Fruit fly (Drosophila melanogaster) whole organism, embryonic: ENCODE data around the gene Tasp1.

Source experiments
- B-H1 ChIP-seq: fragments of 200-800 bp; sonication (Bioruptor generic); IDR thresholded peaks from 3 replicates; pipeline ENCODE4 v1.3.6; 2022; ENCODE audit warnings: missing biosample characterization, missing genetic modification characterization
- CG12071 ChIP-seq: fragments of 200-800 bp; sonication (Bioruptor generic); optimal IDR thresholded peaks from 3 replicates; lab custom pipeline; 2018; ENCODE audit warnings: missing biosample characterization, mild to moderate bottlenecking, missing genetic modification characterization
- CG12236 ChIP-seq: fragments of 200-800 bp; sonication (Bioruptor generic); optimal IDR thresholded peaks from 2 replicates; lab custom pipeline; 2016; ENCODE audit warnings: missing biosample characterization, missing genetic modification characterization
- CG12299 ChIP-seq: fragments of 200-800 bp; sonication (Bioruptor generic); optimal IDR thresholded peaks from 2 replicates; lab custom pipeline; 2018; ENCODE audit warnings: missing biosample characterization, mild to moderate bottlenecking, missing genetic modification characterization
- CG12659 ChIP-seq: fragments of 200-800 bp; sonication (Bioruptor generic); optimal IDR thresholded peaks from 3 replicates; lab custom pipeline; 2017; ENCODE audit warnings: mild to moderate bottlenecking, missing biosample characterization, missing genetic modification reagents, missing genetic modification characterization
- CG12769 ChIP-seq: fragments of 200-800 bp; sonication (Bioruptor generic); optimal IDR thresholded peaks from 2 replicates; lab custom pipeline; 2019; ENCODE audit warnings: missing biosample characterization, mild to moderate bottlenecking, missing genetic modification characterization, moderate library complexity
- CG14965 ChIP-seq: fragments of 200-800 bp; sonication (Bioruptor generic); optimal IDR thresholded peaks from 2 replicates; lab custom pipeline; 2016; ENCODE audit warnings: missing biosample characterization, missing genetic modification characterization, borderline replicate concordance
- CG17186 ChIP-seq: fragments of 200-800 bp; sonication (Bioruptor generic); optimal IDR thresholded peaks from 3 replicates; lab custom pipeline; 2017; ENCODE audit warnings: missing biosample characterization, missing genetic modification reagents, missing genetic modification characterization
- CG33213 ChIP-seq: fragments of 200-800 bp; sonication (Bioruptor generic); optimal IDR thresholded peaks from 3 replicates; lab custom pipeline; 2016; ENCODE audit warnings: missing biosample characterization, missing genetic modification characterization
- CG3407 ChIP-seq: fragments of 200-800 bp; sonication (Bioruptor generic); optimal IDR thresholded peaks from 2 replicates; lab custom pipeline; 2018; ENCODE audit warnings: missing biosample characterization, mild to moderate bottlenecking, missing genetic modification characterization
- CG34376 ChIP-seq: fragments of 200-800 bp; sonication (Bioruptor generic); optimal IDR thresholded peaks from 2 replicates; lab custom pipeline; 2018; ENCODE audit warnings: missing biosample characterization, mild to moderate bottlenecking, missing genetic modification characterization
- CG4707 ChIP-seq: fragments of 200-800 bp; sonication (Bioruptor generic); optimal IDR thresholded peaks from 2 replicates; lab custom pipeline; 2018; ENCODE audit warnings: missing biosample characterization, mild to moderate bottlenecking, missing genetic modification characterization, moderate library complexity
- CG6272 ChIP-seq: fragments of 200-800 bp; sonication (Bioruptor generic); IDR thresholded peaks from 2 replicates; pipeline ENCODE4 v1.3.6; 2022; ENCODE audit warnings: missing biosample characterization, missing genetic modification characterization
- CG7271 ChIP-seq: fragments of 200-800 bp; sonication (Bioruptor generic); optimal IDR thresholded peaks from 2 replicates; lab custom pipeline; 2018; ENCODE audit warnings: missing biosample characterization, mild to moderate bottlenecking, missing genetic modification characterization, moderate library complexity
- CG8359 ChIP-seq: fragments of 200-800 bp; sonication (Bioruptor generic); optimal IDR thresholded peaks from 2 replicates; lab custom pipeline; 2017; ENCODE audit warnings: missing biosample characterization, mild to moderate bottlenecking, missing genetic modification characterization, borderline replicate concordance
- CG9215 ChIP-seq: fragments of 200-800 bp; sonication (Bioruptor generic); IDR thresholded peaks from 2 replicates; pipeline ENCODE4 v1.3.6; 2022; ENCODE audit warnings: missing biosample characterization, missing genetic modification characterization
- Chrac-16 ChIP-seq: fragments of 200-800 bp; sonication (Bioruptor generic); optimal IDR thresholded peaks from 3 replicates; lab custom pipeline; 2016; ENCODE audit warnings: missing biosample characterization, missing genetic modification characterization
- Dfd ChIP-seq, 2 experiments: fragments of >200 bp; optimal IDR thresholded peaks; 2 replicates each; lab custom pipeline; 2017; ENCODE audit warnings: missing biosample characterization in 2 of 2, missing genetic modification characterization in 2 of 2
- Doc2 ChIP-seq: fragments of 200-800 bp; sonication (Bioruptor generic); IDR thresholded peaks from 2 replicates; pipeline ENCODE4 v1.3.6; 2022; ENCODE audit warnings: missing biosample characterization, missing genetic modification characterization
- H2.0 ChIP-seq: fragments of 200-800 bp; sonication (Bioruptor generic); IDR thresholded peaks from 2 replicates; pipeline ENCODE4 v1.3.6; 2022; ENCODE audit warnings: missing biosample characterization, missing genetic modification characterization
- HLH3B ChIP-seq: fragments of 200-800 bp; sonication (Bioruptor generic); IDR thresholded peaks from 2 replicates; pipeline ENCODE4 v1.3.6; 2022; ENCODE audit warnings: missing biosample characterization, missing genetic modification characterization
- Hr78 ChIP-seq, 2 experiments: fragments of 200-800 bp in 1 of 2; fragments of >200 bp in 1 of 2; sonication (Bioruptor generic) in 1 of 2; optimal IDR thresholded peaks; 2 replicates each; lab custom pipeline; 2017 to 2019; ENCODE audit warnings: missing biosample characterization in 2 of 2, missing genetic modification characterization in 2 of 2, mild to moderate bottlenecking in 1 of 2, moderate library complexity in 1 of 2
- Hsf ChIP-seq: fragments of 200-800 bp; sonication (Bioruptor generic); optimal IDR thresholded peaks from 3 replicates; lab custom pipeline; 2016; ENCODE audit warnings: missing biosample characterization, missing genetic modification characterization
- Lhr ChIP-seq: fragments of 200-800 bp; sonication (Bioruptor generic); optimal IDR thresholded peaks from 3 replicates; lab custom pipeline; 2017; ENCODE audit warnings: mild to moderate bottlenecking, missing biosample characterization, missing genetic modification reagents, missing genetic modification characterization
- Nf-YA ChIP-seq: fragments of 200-800 bp; sonication (Bioruptor generic); IDR thresholded peaks from 2 replicates; pipeline ENCODE4 v1.3.6; 2022; ENCODE audit warnings: missing biosample characterization, missing genetic modification characterization
- Ravus ChIP-seq: fragments of 200-800 bp; sonication (Bioruptor generic); IDR thresholded peaks from 2 replicates; pipeline ENCODE4 v1.3.6; 2022; ENCODE audit warnings: missing biosample characterization, missing genetic modification characterization
- Side ChIP-seq: fragments of 200-800 bp; sonication (Bioruptor generic); optimal IDR thresholded peaks from 2 replicates; lab custom pipeline; 2016; ENCODE audit warnings: missing biosample characterization, missing genetic modification characterization
- Sin3A ChIP-seq: fragments of >200 bp; optimal IDR thresholded peaks from 2 replicates; lab custom pipeline; 2018
- Ssrp ChIP-seq: fragments of 200-800 bp; sonication (Bioruptor generic); optimal IDR thresholded peaks from 2 replicates; lab custom pipeline; 2018; ENCODE audit warnings: missing biosample characterization, mild to moderate bottlenecking, missing genetic modification characterization, moderate library complexity
- TFAM ChIP-seq: fragments of 200-800 bp; sonication (Bioruptor generic); optimal IDR thresholded peaks from 2 replicates; lab custom pipeline; 2017; ENCODE audit warnings: missing biosample characterization, missing genetic modification characterization, inconsistent platforms
- Usf ChIP-seq: fragments of 200-800 bp; sonication (Bioruptor generic); optimal IDR thresholded peaks from 2 replicates; lab custom pipeline; 2017; ENCODE audit warnings: missing genotype, missing biosample characterization, missing genetic modification characterization
- ash1 ChIP-seq: fragments of 200-800 bp; sonication (Bioruptor generic); optimal IDR thresholded peaks from 2 replicates; lab custom pipeline; 2018; ENCODE audit warnings: missing biosample characterization, mild to moderate bottlenecking, missing genetic modification characterization
- cato ChIP-seq: fragments of 200-800 bp; sonication (Bioruptor generic); optimal IDR thresholded peaks from 2 replicates; lab custom pipeline; 2016; ENCODE audit warnings: missing biosample characterization, missing genetic modification characterization, borderline replicate concordance
- crol ChIP-seq: fragments of 200-800 bp; sonication (Bioruptor generic); IDR thresholded peaks from 2 replicates; pipeline ENCODE4 v1.3.6; 2022; ENCODE audit warnings: missing biosample characterization, missing genetic modification characterization
- danr ChIP-seq: fragments of 200-800 bp; sonication (Bioruptor generic); IDR thresholded peaks from 2 replicates; pipeline ENCODE4 v1.3.6; 2022; ENCODE audit warnings: missing biosample characterization, missing genetic modification characterization
- disco-r ChIP-seq: fragments of 200-800 bp; sonication (Bioruptor generic); optimal IDR thresholded peaks from 2 replicates; lab custom pipeline; 2016; ENCODE audit warnings: missing biosample characterization, missing genetic modification characterization
- dm ChIP-seq: fragments of 200-800 bp; sonication (Bioruptor generic); optimal IDR thresholded peaks from 3 replicates; lab custom pipeline; 2016; ENCODE audit warnings: missing biosample characterization, missing genetic modification characterization
- en ChIP-seq: fragments of 200-800 bp; sonication (Bioruptor generic); optimal IDR thresholded peaks from 2 replicates; lab custom pipeline; 2016; ENCODE audit warnings: missing biosample characterization, missing genetic modification characterization
- fd102C ChIP-seq: fragments of 200-800 bp; sonication (Bioruptor generic); optimal IDR thresholded peaks from 2 replicates; lab custom pipeline; 2018; ENCODE audit warnings: missing biosample characterization, mild to moderate bottlenecking, missing genetic modification characterization, moderate library complexity
- ftz-f1 ChIP-seq: fragments of 200-800 bp; sonication (Bioruptor generic); optimal IDR thresholded peaks from 2 replicates; lab custom pipeline; 2016; ENCODE audit warnings: missing biosample characterization, missing genetic modification characterization
- fu2 ChIP-seq: fragments of 200-800 bp; sonication (Bioruptor generic); optimal IDR thresholded peaks from 2 replicates; lab custom pipeline; 2016; ENCODE audit warnings: missing biosample characterization, missing genetic modification characterization
- her ChIP-seq: fragments of 200-800 bp; sonication (Bioruptor generic); optimal IDR thresholded peaks from 2 replicates; lab custom pipeline; 2016; ENCODE audit warnings: missing biosample characterization, missing genetic modification characterization
- kah ChIP-seq: fragments of 200-800 bp; sonication (Bioruptor generic); optimal IDR thresholded peaks from 2 replicates; lab custom pipeline; 2018; ENCODE audit warnings: missing biosample characterization, mild to moderate bottlenecking, missing genetic modification characterization
- klu ChIP-seq: fragments of 200-800 bp; sonication (Bioruptor generic); IDR thresholded peaks from 2 replicates; pipeline ENCODE4 v1.3.6; 2022; ENCODE audit warnings: missing biosample characterization, missing genetic modification characterization
- org-1 ChIP-seq: fragments of 200-800 bp; sonication (Bioruptor generic); optimal IDR thresholded peaks from 2 replicates; lab custom pipeline; 2017; ENCODE audit warnings: missing biosample characterization, missing genetic modification characterization
- rib ChIP-seq: fragments of 200-800 bp; sonication (Bioruptor generic); IDR thresholded peaks from 2 replicates; pipeline ENCODE4 v1.3.6; 2022; ENCODE audit warnings: missing biosample characterization, missing genetic modification characterization
- row ChIP-seq: fragments of 200-800 bp; sonication (Bioruptor generic); IDR thresholded peaks from 3 replicates; pipeline ENCODE4 v1.3.6; 2022; ENCODE audit warnings: missing biosample characterization, missing genetic modification characterization
- sob ChIP-seq: fragments of 200-800 bp; sonication (Bioruptor generic); IDR thresholded peaks from 2 replicates; pipeline ENCODE4 v1.3.6; 2022; ENCODE audit warnings: missing biosample characterization, missing genetic modification characterization
- stwl ChIP-seq: fragments of 200-800 bp; sonication (Bioruptor generic); optimal IDR thresholded peaks from 3 replicates; lab custom pipeline; 2018; ENCODE audit warnings: missing biosample characterization, mild to moderate bottlenecking, missing genetic modification characterization, moderate library complexity
- vvl ChIP-seq: fragments of 200-800 bp; sonication (Bioruptor generic); IDR thresholded peaks from 2 replicates; pipeline ENCODE4 v1.3.6; 2022; ENCODE audit warnings: missing biosample characterization, missing genetic modification characterization

The Tasp1 gene

DNA sequence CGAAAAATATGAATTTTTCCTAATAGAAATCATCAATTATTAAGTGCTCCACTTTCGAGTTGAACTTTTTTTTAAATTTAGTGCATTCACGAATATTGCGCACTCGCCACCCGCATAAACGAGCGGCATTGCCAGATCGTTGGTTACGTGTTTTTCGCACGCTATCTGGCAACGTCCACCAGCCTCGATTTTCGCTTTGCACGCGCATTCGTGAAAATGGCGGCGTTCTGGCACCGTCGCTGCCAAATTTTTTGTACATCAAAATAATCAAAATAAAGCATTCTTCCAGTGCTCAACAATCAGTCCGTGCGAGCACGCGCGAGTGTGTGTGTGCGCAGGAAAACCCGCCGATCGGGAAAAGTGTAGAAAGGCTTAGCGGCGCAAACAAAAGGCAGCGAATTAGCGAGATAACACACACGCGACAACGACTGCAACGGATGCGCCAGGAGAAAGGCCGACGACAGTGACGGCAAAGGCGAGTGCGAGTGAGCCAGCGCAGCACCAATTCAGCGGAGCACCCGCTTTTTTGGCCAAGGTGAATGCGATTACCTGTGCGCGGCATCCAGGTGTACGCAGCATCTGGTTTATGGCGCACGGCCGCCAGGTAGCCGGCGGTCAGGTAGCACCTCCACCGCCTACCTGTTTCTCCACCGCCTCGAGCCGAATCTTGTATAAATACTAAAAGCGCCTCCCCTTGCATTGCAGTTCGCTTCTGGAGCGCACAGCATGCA, 26.4 kb upstream of the Tasp1 start (continued):
- TF ChIP-seq Nf-YA (peak; percentile 64; the same call in 1 of the 2 replicates), Dfd (GFP tag; optimal IDR thresholded peaks at IDR 0.05; lab: Kevin White, UChicago) (no peak), ash1 (GFP tag; lab: Kevin White, UChicago) (peak; percentile 0), danr (GFP tag; lab: Robert Waterston, UW) (peak; percentile 49; the same call in 1 of the 2 replicates), cato (GFP tag; lab: Kevin White, UChicago) (peak; percentile 47), klu (GFP tag; lab: Robert Waterston, UW) (peak; percentile 55; the same call in 1 of the 2 replicates), CG7271 (tag; lab: Kevin White, UChicago) (no peak), org-1 (GFP tag; lab: Kevin White, UChicago) (peak; percentile 76), Lhr (GFP tag; lab: Kevin White, UChicago) (peak; percentile 61), her (peak; percentile 59), rib (GFP tag; lab: Robert Waterston, UW) (peak; percentile 75; the same call in 1 of the 2 replicates), CG33213 (peak; percentile 85), Hsf (peak; percentile 85), kah (GFP tag; lab: Kevin White, UChicago) (peak; percentile 45), CG12236 (peak; percentile 64), disco-r (GFP tag; lab: Kevin White, UChicago) (peak; percentile 69), Doc2 (GFP tag; lab: Robert Waterston, UW) (no peak), dm (GFP tag; lab: Kevin White, UChicago) (peak; percentile 92), Chrac-16 (GFP tag; lab: Kevin White, UChicago) (peak; percentile 83), CG17186 (GFP tag; lab: Kevin White, UChicago) (peak; percentile 92), CG6272 (GFP tag; lab: Robert Waterston, UW) (peak; percentile 51), CG3407 (peak; percentile 66), stwl (peak; percentile 13), Side (GFP tag; lab: Kevin White, UChicago) (peak; percentile 89), Ssrp (tag; lab: Kevin White, UChicago) (peak; percentile 75), HLH3B (GFP tag; lab: Robert Waterston, UW) (peak; percentile 75), en (GFP tag; lab: Kevin White, UChicago) (peak; percentile 27), CG12299 (tag; lab: Kevin White, UChicago) (no peak), CG34376 (GFP tag; lab: Kevin White, UChicago) (peak; percentile 88), CG9215 (GFP tag; lab: Robert Waterston, UW) (no peak; the same call in 1 of the 2 replicates), CG8359 (GFP tag; lab: Kevin White, UChicago) (peak; percentile 40), H2.0 (GFP tag; lab: Robert Waterston, UW) (peak; percentile 67), Hr78 (GFP tag; optimal IDR thresholded peaks at IDR 0.05; lab: Kevin White, UChicago) (no peak), sob (peak; percentile 89), row (GFP tag; lab: Robert Waterston, UW) (peak; percentile 91), Usf (GFP tag; lab: Kevin White, UChicago) (peak; percentile 34), fu2 (peak; percentile 82), Sin3A (lab: Kevin White, UChicago) (peak; percentile 62), CG12659 (GFP tag; lab: Kevin White, UChicago) (peak; percentile 98), B-H1 (GFP tag; lab: Robert Waterston, UW) (peak; percentile 71; the same call in 2 of the 3 replicates), vvl (GFP tag; lab: Robert Waterston, UW) (peak; percentile 90), CG4707 (GFP tag; lab: Kevin White, UChicago) (no peak), Ravus (GFP tag; lab: Robert Waterston, UW) (no peak; the same call in 1 of the 2 replicates), CG14965 (GFP tag; lab: Kevin White, UChicago) (peak; percentile 50), CG12769 (tag; lab: Kevin White, UChicago) (no peak), ftz-f1 (GFP tag; lab: Kevin White, UChicago) (peak; percentile 81), TFAM (GFP tag; lab: Kevin White, UChicago) (no peak), fd102C (GFP tag; lab: Kevin White, UChicago) (no peak), crol (no peak), CG12071 (GFP tag; lab: Kevin White, UChicago) (no peak)
